Worm (Caenorhabditis elegans) whole organism, L4/young adult: ENCODE measurements around the gene K08H2.3.

Experiments used
- W03F9.2 ChIP-seq: fragments of 150-350 bp; optimal IDR thresholded peaks from 2 replicates; lab custom pipeline; 2014; ENCODE audit warnings: missing biosample characterization, missing genetic modification characterization
- dao-5 ChIP-seq: sonication (generic microtip); optimal IDR thresholded peaks from 2 replicates; lab custom pipeline; 2016; ENCODE audit warnings: missing genotype, missing genetic modification characterization, moderate library complexity, missing compliant biosample characterization
- him-1 ChIP-seq: sonication (generic microtip); optimal IDR thresholded peaks from 2 replicates; lab custom pipeline; 2016; ENCODE audit warnings: missing genotype, missing genetic modification reagents, missing genetic modification characterization, missing compliant biosample characterization

The K08H2.3 gene

ce11 chrX:13284618-13285017, 47.4 kb downstream of the K08H2.3 start:
- TF ChIP-seq W03F9.2 (tag; lab: Kevin White, UChicago): no peak
- TF ChIP-seq dao-5 (tag; lab: Kevin White, UChicago): no peak
- TF ChIP-seq him-1 (tag; lab: Kevin White, UChicago): no peak

DNA sequence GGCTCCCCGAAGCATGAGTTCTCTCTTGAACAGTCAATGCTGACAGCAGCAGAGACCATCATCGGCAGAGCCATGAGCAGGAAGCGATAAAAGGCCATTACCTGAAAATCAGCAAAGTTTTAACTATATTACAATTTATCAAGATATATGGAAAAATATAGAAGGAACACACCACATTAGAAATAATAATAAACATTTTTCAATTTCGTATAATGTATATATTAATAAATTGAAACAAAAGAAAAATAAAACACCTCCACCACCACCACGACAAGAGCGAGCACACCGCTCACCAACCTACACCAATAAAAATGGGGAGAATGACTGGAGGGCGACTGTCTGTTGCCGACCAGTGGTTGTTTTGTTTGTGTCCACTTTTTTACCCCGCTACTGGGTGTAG, 49.3 kb downstream of the K08H2.3 start, which contains the start of gene R04D3.2:
Gene R04D3.2, minus strand, starts transcription at position 101 of the 400 bp plus-strand sequence.
- TF ChIP-seq dao-5 (tag; lab: Kevin White, UChicago): no peak
- TF ChIP-seq him-1 (tag; lab: Kevin White, UChicago): no peak
- no peak for TF ChIP-seq W03F9.2 (tag; lab: Kevin White, UChicago)
